Fruit fly (Drosophila melanogaster): Measurements from ENCODE around the gene Jasper.

Gene Jasper

dm6 chr3R:30021009-30021408 is 31.3 kb upstream of the Jasper start (continued):
- no peak for TF ChIP-seq CG10267 (tag; optimal IDR thresholded peaks at IDR 0.05)
- peak; percentile 3 for TF ChIP-seq az2 (GFP tag; optimal IDR thresholded peaks at IDR 0.05)
- TF ChIP-seq Fer1 (GFP tag; optimal IDR thresholded peaks at IDR 0.05), result no peak
- 0 out of 2 replicates have a peak, but pooled peaks have one; percentile 8 for TF ChIP-seq ap (GFP tag; IDR thresholded peaks at IDR 0.05)
- TF ChIP-seq tup (GFP tag; optimal IDR thresholded peaks at IDR 0.05), result no peak
- peak; percentile 10 for TF ChIP-seq CG10979 (tag; optimal IDR thresholded peaks at IDR 0.05)
- TF ChIP-seq CG18011 (GFP tag; optimal IDR thresholded peaks at IDR 0.05), result no peak
- TF ChIP-seq amos (GFP tag; IDR thresholded peaks at IDR 0.05; ENCODE audit: partially characterized antibody), result no peak
- no peak for TF ChIP-seq eyg (GFP tag; optimal IDR thresholded peaks at IDR 0.05)
- TF ChIP-seq Sin3A (optimal IDR thresholded peaks at IDR 0.05), result no peak
- TF ChIP-seq hb (GFP tag; IDR thresholded peaks at IDR 0.05; ENCODE audit: partially characterized antibody), result no peak
- TF ChIP-seq lmd (GFP tag; IDR thresholded peaks at IDR 0.05), result peak; percentile 30; the same call in 1 of the 2 replicates
- TF ChIP-seq fd96Cb (tag; optimal IDR thresholded peaks at IDR 0.05), result peak; percentile 43
- TF ChIP-seq bigmax (GFP tag; optimal IDR thresholded peaks at IDR 0.05), result no peak
- TF ChIP-seq CG1832 (GFP tag; optimal IDR thresholded peaks at IDR 0.05), result no peak
- no peak for TF ChIP-seq CG6791 (GFP tag; IDR thresholded peaks at IDR 0.05; ENCODE audit: partially characterized antibody)
- TF ChIP-seq CG31388 (GFP tag; optimal IDR thresholded peaks at IDR 0.05), result no peak
- TF ChIP-seq NFAT (GFP tag; IDR thresholded peaks at IDR 0.05), result no peak
- peak; percentile 18 for TF ChIP-seq CG17829 (tag; optimal IDR thresholded peaks at IDR 0.05)
- peak; percentile 29 for TF ChIP-seq Xbp1 (GFP tag; optimal IDR thresholded peaks at IDR 0.05)
- no peak for TF ChIP-seq HLHmδ (GFP tag; optimal IDR thresholded peaks at IDR 0.05)
- TF ChIP-seq gfzf (GFP tag; optimal IDR thresholded peaks at IDR 0.05), result no peak
- TF ChIP-seq Xrp1 (GFP tag; IDR thresholded peaks at IDR 0.05), result peak; percentile 48; the same call in 1 of the 2 replicates
- peak; percentile 29; the same call in 1 of the 2 replicates for TF ChIP-seq sisA (GFP tag; IDR thresholded peaks at IDR 0.05)
- no peak for TF ChIP-seq CG4328 (GFP tag; optimal IDR thresholded peaks at IDR 0.05)
- no peak for TF ChIP-seq CG8359 (GFP tag; optimal IDR thresholded peaks at IDR 0.05; ENCODE audit: borderline replicate concordance)
- TF ChIP-seq row (GFP tag; IDR thresholded peaks at IDR 0.05), result peak; percentile 58
- TF ChIP-seq Mad (GFP tag; optimal IDR thresholded peaks at IDR 0.05), result no peak
- no peak for TF ChIP-seq CG9437 (GFP tag; optimal IDR thresholded peaks at IDR 0.05)
- no peak for TF ChIP-seq CG7963 (GFP tag; IDR thresholded peaks at IDR 0.05; ENCODE audit: partially characterized antibody)
- TF ChIP-seq Doc3 (GFP tag; IDR thresholded peaks at IDR 0.05; ENCODE audit: partially characterized antibody), result no peak
- no peak for TF ChIP-seq CG1529 (GFP tag; optimal IDR thresholded peaks at IDR 0.05)
- TF ChIP-seq CG11504 (tag; optimal IDR thresholded peaks at IDR 0.05), result peak; percentile 53
- peak; percentile 43 for TF ChIP-seq dmrt99B (tag; optimal IDR thresholded peaks at IDR 0.05)
- TF ChIP-seq Dip2 (GFP tag; IDR thresholded peaks at IDR 0.05), result no peak
- TF ChIP-seq CG1602 (GFP tag; optimal IDR thresholded peaks at IDR 0.05), result no peak
- TF ChIP-seq Ptx1 (GFP tag; IDR thresholded peaks at IDR 0.05), result 0 out of 2 replicates have a peak, but pooled peaks have one; percentile 31
- no peak for TF ChIP-seq CTCF (GFP tag; optimal IDR thresholded peaks at IDR 0.05)
- peak; percentile 39; the same call in 1 of the 2 replicates for TF ChIP-seq ara (GFP tag; IDR thresholded peaks at IDR 0.05)
- TF ChIP-seq tio (GFP tag; optimal IDR thresholded peaks at IDR 0.05), result no peak
- TF ChIP-seq CG12659 (GFP tag; optimal IDR thresholded peaks at IDR 0.05), result no peak
- TF ChIP-seq pum (GFP tag; optimal IDR thresholded peaks at IDR 0.05), result no peak
- TF ChIP-seq phol (tag; optimal IDR thresholded peaks at IDR 0.05), result peak; percentile 30
- peak; percentile 22 for TF ChIP-seq CG17359 (tag; optimal IDR thresholded peaks at IDR 0.05)
- no peak; the same call in 1 of the 2 replicates for TF ChIP-seq E2f2 (GFP tag; IDR thresholded peaks at IDR 0.05)
- TF ChIP-seq pb (GFP tag; optimal IDR thresholded peaks at IDR 0.05), result no peak
- peak; percentile 16; the same call in 1 of the 2 replicates for TF ChIP-seq CG10366 (GFP tag; IDR thresholded peaks at IDR 0.05)
- no peak for TF ChIP-seq bowl (GFP tag; IDR thresholded peaks at IDR 0.05)
- no peak for TF ChIP-seq tin (GFP tag; optimal IDR thresholded peaks at IDR 0.05)
- no peak for TF ChIP-seq vvl (GFP tag; IDR thresholded peaks at IDR 0.05)
- TF ChIP-seq Dfd (GFP tag; optimal IDR thresholded peaks at IDR 0.05), result no peak
- no peak for TF ChIP-seq Doc2 (GFP tag; IDR thresholded peaks at IDR 0.05)
